Fruit fly (Drosophila melanogaster) whole organism, embryonic: ENCODE measurements around the gene CG14684.
A peak's percentile ranks its signal among the peaks of the same experiment; 100 is the strongest.

Source experiments
- CG10654 ChIP-seq: fragments of 200-800 bp; sonication (Bioruptor generic); optimal IDR thresholded peaks from 2 replicates; lab custom pipeline; 2016; ENCODE audit warnings: missing biosample characterization, missing genetic modification characterization
- CG11695 ChIP-seq: fragments of 200-800 bp; sonication (Bioruptor generic); IDR thresholded peaks from 3 replicates; pipeline ENCODE4 v1.3.6; 2022; ENCODE audit warnings: missing biosample characterization, missing genetic modification characterization
- CG11696 ChIP-seq: fragments of 200-800 bp; sonication (Bioruptor generic); IDR thresholded peaks from 2 replicates; pipeline ENCODE4 v1.3.6; 2022; ENCODE audit warnings: missing biosample characterization, missing genetic modification characterization
- CG12219 ChIP-seq: fragments of 200-800 bp; sonication (Bioruptor generic); optimal IDR thresholded peaks from 3 replicates; lab custom pipeline; 2018; ENCODE audit warnings: missing biosample characterization, mild to moderate bottlenecking, missing genetic modification characterization
- CG13775 ChIP-seq: fragments of 200-800 bp; sonication (Bioruptor generic); optimal IDR thresholded peaks from 3 replicates; lab custom pipeline; 2017; ENCODE audit warnings: missing biosample characterization, mild to moderate bottlenecking, missing genetic modification characterization
- CG15696 ChIP-seq: fragments of 200-800 bp; sonication (Bioruptor generic); optimal IDR thresholded peaks from 2 replicates; lab custom pipeline; 2019; ENCODE audit warnings: missing biosample characterization, mild to moderate bottlenecking, missing genetic modification characterization, moderate library complexity
- CG1647 ChIP-seq: fragments of 200-800 bp; sonication (Bioruptor generic); optimal IDR thresholded peaks from 3 replicates; lab custom pipeline; 2016; ENCODE audit warnings: missing biosample characterization, missing genetic modification characterization
- CG16815 ChIP-seq: fragments of 200-800 bp; sonication (Bioruptor generic); optimal IDR thresholded peaks from 3 replicates; lab custom pipeline; 2017; ENCODE audit warnings: missing biosample characterization, mild to moderate bottlenecking, missing genetic modification characterization
- CG17802 ChIP-seq: fragments of 200-800 bp; sonication (Bioruptor generic); optimal IDR thresholded peaks from 2 replicates; lab custom pipeline; 2018; ENCODE audit warnings: missing biosample characterization, mild to moderate bottlenecking, missing genetic modification characterization, moderate library complexity
- CG18764 ChIP-seq: fragments of 200-800 bp; sonication (Bioruptor generic); optimal IDR thresholded peaks from 3 replicates; lab custom pipeline; 2016; ENCODE audit warnings: missing biosample characterization, missing genetic modification characterization
- CG2889 ChIP-seq: fragments of 200-800 bp; sonication (Bioruptor generic); IDR thresholded peaks from 3 replicates; pipeline ENCODE4 v1.3.6; 2022; ENCODE audit warnings: missing biosample characterization, missing genetic modification characterization
- CG3163 ChIP-seq: fragments of 200-800 bp; sonication (Bioruptor generic); optimal IDR thresholded peaks from 3 replicates; lab custom pipeline; 2016; ENCODE audit warnings: missing biosample characterization, missing genetic modification characterization
- CG34376 ChIP-seq: fragments of 200-800 bp; sonication (Bioruptor generic); optimal IDR thresholded peaks from 2 replicates; lab custom pipeline; 2018; ENCODE audit warnings: missing biosample characterization, mild to moderate bottlenecking, missing genetic modification characterization
- CG4360 ChIP-seq: fragments of 200-800 bp; sonication (Bioruptor generic); IDR thresholded peaks from 2 replicates; pipeline ENCODE4 v1.3.6; 2022; ENCODE audit warnings: missing biosample characterization, missing genetic modification characterization
- CG4730 ChIP-seq: fragments of 200-800 bp; sonication (Bioruptor generic); IDR thresholded peaks from 2 replicates; pipeline ENCODE4 v1.3.6; 2022; ENCODE audit warnings: missing biosample characterization, missing genetic modification characterization
- CG5953 ChIP-seq: fragments of 200-800 bp; sonication (Bioruptor generic); IDR thresholded peaks from 2 replicates; pipeline ENCODE4 v1.3.6; 2022; ENCODE audit warnings: missing biosample characterization, missing genetic modification characterization
- CG7271 ChIP-seq: fragments of 200-800 bp; sonication (Bioruptor generic); optimal IDR thresholded peaks from 2 replicates; lab custom pipeline; 2018; ENCODE audit warnings: missing biosample characterization, mild to moderate bottlenecking, missing genetic modification characterization, moderate library complexity
- CG7839 ChIP-seq: fragments of 200-800 bp; sonication (Bioruptor generic); optimal IDR thresholded peaks from 3 replicates; lab custom pipeline; 2018; ENCODE audit warnings: missing biosample characterization, mild to moderate bottlenecking, missing genetic modification characterization, moderate library complexity
- CG7987 ChIP-seq: fragments of 200-800 bp; sonication (Bioruptor generic); optimal IDR thresholded peaks from 2 replicates; lab custom pipeline; 2018; ENCODE audit warnings: missing biosample characterization, mild to moderate bottlenecking, missing genetic modification characterization, moderate library complexity
- CG8089 ChIP-seq: fragments of 200-800 bp; sonication (Bioruptor generic); optimal IDR thresholded peaks from 3 replicates; lab custom pipeline; 2016; ENCODE audit warnings: missing biosample characterization, missing genetic modification characterization
- CG9817 ChIP-seq: fragments of 200-800 bp; sonication (Bioruptor generic); optimal IDR thresholded peaks from 2 replicates; lab custom pipeline; 2018; ENCODE audit warnings: missing biosample characterization, mild to moderate bottlenecking, missing genetic modification characterization, moderate library complexity
- Dad ChIP-seq: fragments of 200-800 bp; sonication (Bioruptor generic); optimal IDR thresholded peaks from 3 replicates; lab custom pipeline; 2016; ENCODE audit warnings: missing biosample characterization, missing genetic modification characterization
- Deaf1 ChIP-seq: fragments of 200-800 bp; optimal IDR thresholded peaks from 3 replicates; lab custom pipeline; 2019; ENCODE audit warnings: missing biosample characterization, mild to moderate bottlenecking, missing genetic modification characterization, moderate library complexity
- Doc2 ChIP-seq: fragments of 200-800 bp; sonication (Bioruptor generic); IDR thresholded peaks from 2 replicates; pipeline ENCODE4 v1.3.6; 2022; ENCODE audit warnings: missing biosample characterization, missing genetic modification characterization
- E2f1 ChIP-seq: fragments of 200-800 bp; sonication (Bioruptor generic); IDR thresholded peaks from 2 replicates; pipeline ENCODE4 v1.3.6; 2022; ENCODE audit warnings: missing biosample characterization, missing genetic modification characterization
- Ets97D ChIP-seq: fragments of 200-800 bp; sonication (Bioruptor generic); optimal IDR thresholded peaks from 3 replicates; lab custom pipeline; 2016; ENCODE audit warnings: missing biosample characterization, missing genetic modification characterization
- Fer1 ChIP-seq: fragments of 200-800 bp; sonication (Bioruptor generic); optimal IDR thresholded peaks from 2 replicates; lab custom pipeline; 2017; ENCODE audit warnings: missing biosample characterization, mild to moderate bottlenecking, missing genetic modification characterization
- HHEX ChIP-seq: fragments of 200-800 bp; sonication (Bioruptor generic); optimal IDR thresholded peaks from 3 replicates; lab custom pipeline; 2017; ENCODE audit warnings: missing biosample characterization, mild to moderate bottlenecking, missing genetic modification characterization, missing genetic modification reagents
- NC2β ChIP-seq: fragments of 200-800 bp; sonication (Bioruptor generic); optimal IDR thresholded peaks from 2 replicates; lab custom pipeline; 2016; ENCODE audit warnings: missing biosample characterization, missing genetic modification characterization
- Nf-YB ChIP-seq: fragments of 200-800 bp; sonication (Bioruptor generic); optimal IDR thresholded peaks from 3 replicates; lab custom pipeline; 2019; ENCODE audit warnings: missing biosample characterization, mild to moderate bottlenecking, missing genetic modification characterization, moderate library complexity
- Oaz ChIP-seq: fragments of 200-800 bp; sonication (Bioruptor generic); IDR thresholded peaks from 2 replicates; pipeline ENCODE4 v1.3.6; 2022; ENCODE audit warnings: missing biosample characterization, missing genetic modification characterization
- ab ChIP-seq: fragments of 200-800 bp; sonication (Bioruptor generic); optimal IDR thresholded peaks from 2 replicates; lab custom pipeline; 2016; ENCODE audit warnings: missing biosample characterization, missing genetic modification characterization
- cg ChIP-seq: fragments of 200-800 bp; sonication (Bioruptor generic); optimal IDR thresholded peaks from 3 replicates; lab custom pipeline; 2019; ENCODE audit warnings: missing biosample characterization, mild to moderate bottlenecking, missing genetic modification characterization, moderate library complexity
- ems ChIP-seq: fragments of 200-800 bp; sonication (Bioruptor generic); optimal IDR thresholded peaks from 3 replicates; lab custom pipeline; 2016; ENCODE audit warnings: missing biosample characterization, missing genetic modification characterization
- ewg ChIP-seq: fragments of 200-800 bp; sonication (Bioruptor generic); optimal IDR thresholded peaks from 3 replicates; lab custom pipeline; 2017; ENCODE audit warnings: mild to moderate bottlenecking, missing biosample characterization, missing genetic modification reagents, missing genetic modification characterization
- gem ChIP-seq: fragments of 200-800 bp; sonication (Bioruptor generic); optimal IDR thresholded peaks from 2 replicates; lab custom pipeline; 2019; ENCODE audit warnings: missing biosample characterization, mild to moderate bottlenecking, missing genetic modification characterization, moderate library complexity
- hb ChIP-seq: fragments of 200-800 bp; sonication (Bioruptor generic); IDR thresholded peaks from 3 replicates; pipeline ENCODE4 v1.3.6; 2022; ENCODE audit warnings: missing biosample characterization, missing genetic modification characterization; ENCODE audit not compliant: partially characterized antibody
- ind ChIP-seq: fragments of 200-800 bp; sonication (Bioruptor generic); optimal IDR thresholded peaks from 3 replicates; lab custom pipeline; 2016; ENCODE audit warnings: missing biosample characterization, missing genetic modification characterization
- ken ChIP-seq: fragments of 200-800 bp; sonication (Bioruptor generic); IDR thresholded peaks from 3 replicates; pipeline ENCODE4 v1.3.6; 2022; ENCODE audit warnings: missing biosample characterization, missing genetic modification characterization
- odd ChIP-seq: fragments of 200-800 bp; sonication (Bioruptor generic); optimal IDR thresholded peaks from 2 replicates; lab custom pipeline; 2017; ENCODE audit warnings: missing biosample characterization, mild to moderate bottlenecking, missing genetic modification characterization
- onecut ChIP-seq: fragments of 200-800 bp; sonication (Bioruptor generic); IDR thresholded peaks from 2 replicates; pipeline ENCODE4 v1.3.6; 2022; ENCODE audit warnings: missing biosample characterization, missing genetic modification characterization
- prd ChIP-seq, 3 experiments: fragments of >200 bp in 2 of 3; fragments of 200-800 bp in 1 of 3; sonication (Bioruptor generic) in 1 of 3; optimal IDR thresholded peaks in 2 of 3; IDR thresholded peaks in 1 of 3; 2 replicates in 2 of 3; 3 replicates in 1 of 3; pipeline versions ENCODE4 v1.3.6 to Lab custom; 2017 to 2022; ENCODE audit warnings: missing biosample characterization in 1 of 3, missing genetic modification characterization in 1 of 3
- pum ChIP-seq: fragments of 200-800 bp; sonication (Bioruptor generic); optimal IDR thresholded peaks from 2 replicates; lab custom pipeline; 2016; ENCODE audit warnings: missing biosample characterization, missing genetic modification characterization
- shn ChIP-seq: fragments of 200-800 bp; sonication (Bioruptor generic); optimal IDR thresholded peaks from 3 replicates; lab custom pipeline; 2016; ENCODE audit warnings: missing biosample characterization, missing genetic modification characterization
- slou ChIP-seq: fragments of 200-800 bp; sonication (Bioruptor generic); optimal IDR thresholded peaks from 3 replicates; lab custom pipeline; 2016; ENCODE audit warnings: missing biosample characterization, missing genetic modification characterization
- tll ChIP-seq, 2 experiments: fragments of 200-800 bp in 1 of 2; fragments of >200 bp in 1 of 2; sonication (Bioruptor generic) in 1 of 2; optimal IDR thresholded peaks; 2 replicates each; lab custom pipeline; 2017 to 2019; ENCODE audit warnings: missing biosample characterization in 2 of 2, missing genetic modification characterization in 2 of 2, mild to moderate bottlenecking in 1 of 2, moderate library complexity in 1 of 2
- unc-4 ChIP-seq: fragments of 200-800 bp; sonication (Bioruptor generic); IDR thresholded peaks from 2 replicates; pipeline ENCODE4 v1.3.6; 2022; ENCODE audit warnings: missing biosample characterization, missing genetic modification characterization; ENCODE audit not compliant: partially characterized antibody
- wor ChIP-seq: fragments of 200-800 bp; sonication (Bioruptor generic); IDR thresholded peaks from 2 replicates; pipeline ENCODE4 v1.3.6; 2022; ENCODE audit warnings: missing biosample characterization, missing genetic modification characterization

Gene CG14684

DNA sequence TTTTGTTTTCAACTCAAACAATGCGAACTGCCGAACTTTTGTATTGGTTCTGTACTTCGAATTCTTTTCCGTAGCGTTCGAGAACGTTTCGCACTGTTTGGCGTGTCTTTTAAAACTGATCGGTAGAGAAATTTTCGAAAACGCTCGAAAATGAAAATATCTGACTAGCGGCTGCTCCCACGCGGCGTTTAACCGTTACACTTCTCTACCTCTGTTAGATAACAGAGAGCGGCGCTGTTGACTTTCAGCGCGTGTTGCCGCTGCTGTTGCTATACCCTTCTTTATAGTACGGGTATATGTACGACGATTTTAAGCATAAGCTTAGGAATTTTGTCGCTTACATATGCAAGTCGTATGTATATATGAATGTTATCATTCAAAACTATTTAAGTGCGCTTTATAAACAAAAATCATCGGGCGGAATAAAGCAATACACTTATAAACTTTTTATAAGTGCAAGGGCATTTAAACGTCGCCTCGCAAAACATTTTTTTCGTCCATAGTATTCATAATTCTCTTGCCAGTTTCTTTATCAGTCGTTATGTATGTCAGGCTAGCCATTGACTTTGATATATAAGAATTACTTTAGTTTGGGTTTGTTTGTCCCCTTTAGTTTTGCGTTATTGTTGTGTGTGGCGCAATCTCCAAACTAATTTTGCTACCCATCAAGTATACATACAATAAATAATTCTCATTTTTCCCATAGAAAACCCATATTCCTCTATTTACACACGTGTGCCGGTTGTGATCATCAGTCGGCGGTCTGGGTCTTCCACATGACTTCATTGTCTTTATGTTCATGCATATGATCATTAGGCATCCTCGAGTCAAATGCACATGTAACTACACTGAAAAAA is 25.7 kb upstream of the CG14684 start, which contains the start of gene Phyhd1 (continued):
- TF ChIP-seq ken (peak; percentile 97), Deaf1 (tag; lab: Kevin White, UChicago) (peak; percentile 79), wor (GFP tag; lab: Robert Waterston, UW) (peak; percentile 86), Nf-YB (GFP tag; lab: Kevin White, UChicago) (peak; percentile 80), CG2889 (GFP tag; lab: Robert Waterston, UW) (peak; percentile 89), CG5953 (GFP tag; lab: Robert Waterston, UW) (peak; percentile 88), CG9817 (tag; lab: Kevin White, UChicago) (peak; percentile 95), CG11696 (GFP tag; lab: Robert Waterston, UW) (peak; percentile 82), CG7839 (tag; lab: Kevin White, UChicago) (peak; percentile 97), CG7271 (tag; lab: Kevin White, UChicago) (peak; percentile 65), Fer1 (peak; percentile 95), ab (peak; percentile 84), CG8089 (GFP tag; lab: Kevin White, UChicago) (peak; percentile 94), CG34376 (GFP tag; lab: Kevin White, UChicago) (peak; percentile 87), tll (GFP tag; optimal IDR thresholded peaks at IDR 0.05; lab: Kevin White, UChicago) (peak in 1 of 2 experiments; percentile 60), gem (tag; lab: Kevin White, UChicago) (peak; percentile 99), shn (GFP tag; lab: Kevin White, UChicago) (peak; percentile 93), CG7987 (peak; percentile 91), CG12219 (GFP tag; lab: Kevin White, UChicago) (peak; percentile 94), onecut (GFP tag; lab: Robert Waterston, UW) (peak; percentile 90), slou (GFP tag; lab: Kevin White, UChicago) (peak; percentile 69), CG3163 (GFP tag; lab: Kevin White, UChicago) (peak; percentile 85), CG18764 (peak; percentile 90), HHEX (GFP tag; lab: Kevin White, UChicago) (peak; percentile 88), CG17802 (tag; lab: Kevin White, UChicago) (peak; percentile 85), Doc2 (GFP tag; lab: Robert Waterston, UW) (peak; percentile 53; the same call in 1 of the 2 replicates), Dad (GFP tag; lab: Kevin White, UChicago) (peak; percentile 96), hb (GFP tag; lab: Robert Waterston, UW) (no peak), prd (optimal IDR thresholded peaks at IDR 0.05; lab: Kevin White, UChicago) (no peak), prd (GFP tag; IDR thresholded peaks at IDR 0.05; lab: Robert Waterston, UW) (peak; percentile 96), unc-4 (no peak), ems (GFP tag; lab: Kevin White, UChicago) (peak; percentile 95), CG10654 (GFP tag; lab: Kevin White, UChicago) (peak; percentile 90), NC2β (peak; percentile 94), CG4360 (peak; percentile 77), Oaz (GFP tag; lab: Robert Waterston, UW) (peak; percentile 89), pum (GFP tag; lab: Kevin White, UChicago) (peak; percentile 90), ind (GFP tag; lab: Kevin White, UChicago) (peak; percentile 95), CG15696 (tag; lab: Kevin White, UChicago) (peak; percentile 89), CG1647 (GFP tag; lab: Kevin White, UChicago) (peak; percentile 94), cg (no peak), odd (GFP tag; lab: Kevin White, UChicago) (peak; percentile 89), CG11695 (GFP tag; lab: Robert Waterston, UW) (peak; percentile 95), CG13775 (GFP tag; lab: Kevin White, UChicago) (peak; percentile 89), Ets97D (GFP tag; lab: Kevin White, UChicago) (peak; percentile 82), ewg (GFP tag; lab: Kevin White, UChicago) (peak; percentile 87), CG16815 (peak; percentile 93), E2f1 (GFP tag; lab: Robert Waterston, UW) (peak; percentile 94), CG4730 (GFP tag; lab: Robert Waterston, UW) (peak; percentile 86)
